Worm (Caenorhabditis elegans): ENCODE results near the gene H06H21.37.

ce11 chrIV:4776501-4776900, 33.3 kb downstream of the H06H21.37 start:
- no peak for TF ChIP-seq snpc-4 (tag; optimal IDR thresholded peaks at IDR 0.05)
- TF ChIP-seq bed-3 (GFP tag; optimal IDR thresholded peaks at IDR 0.05), result no peak
- TF ChIP-seq nhr-12 (tag; optimal IDR thresholded peaks at IDR 0.05), result no peak
- no peak for TF ChIP-seq unc-62 (GFP tag; optimal IDR thresholded peaks at IDR 0.05)
- no peak for TF ChIP-seq nhr-2 (tag; optimal IDR thresholded peaks at IDR 0.05)
- TF ChIP-seq mep-1 (tag; optimal IDR thresholded peaks at IDR 0.05), result no peak
- no peak for TF ChIP-seq unc-39 (tag; optimal IDR thresholded peaks at IDR 0.05)
- TF ChIP-seq ces-1 (GFP tag; optimal IDR thresholded peaks at IDR 0.05), result no peak
- no peak for TF ChIP-seq mls-2 (tag; optimal IDR thresholded peaks at IDR 0.05)
- no peak for TF ChIP-seq hlh-1 (tag; optimal IDR thresholded peaks at IDR 0.05)
- no peak for TF ChIP-seq ceh-43 (GFP tag; optimal IDR thresholded peaks at IDR 0.05)
- TF ChIP-seq zip-8 (tag; optimal IDR thresholded peaks at IDR 0.05), result no peak
- no peak for TF ChIP-seq lsy-2 (tag; optimal IDR thresholded peaks at IDR 0.05)
- no peak for TF ChIP-seq nhr-28 (tag; optimal IDR thresholded peaks at IDR 0.05)

Data from whole organism, mixed stage, embryonic.